Fruit fly (Drosophila melanogaster) whole organism, embryonic: ENCODE results near the gene CG14326.

Source experiments
- Bgb ChIP-seq: fragments of 200-800 bp; sonication (Bioruptor generic); IDR thresholded peaks from 2 replicates; pipeline ENCODE4 v1.3.6; 2022; ENCODE audit warnings: missing biosample characterization, missing genetic modification characterization; ENCODE audit not compliant: partially characterized antibody
- BtbVII ChIP-seq: fragments of 200-800 bp; sonication (Bioruptor generic); optimal IDR thresholded peaks from 3 replicates; lab custom pipeline; 2017; ENCODE audit warnings: missing biosample characterization, mild to moderate bottlenecking, missing genetic modification characterization
- CG10267 ChIP-seq: fragments of 200-800 bp; sonication (Bioruptor generic); optimal IDR thresholded peaks from 2 replicates; lab custom pipeline; 2018; ENCODE audit warnings: missing biosample characterization, mild to moderate bottlenecking, missing genetic modification characterization, moderate library complexity
- CG13123 ChIP-seq: fragments of 200-800 bp; sonication (Bioruptor generic); optimal IDR thresholded peaks from 2 replicates; lab custom pipeline; 2016; ENCODE audit warnings: missing biosample characterization, missing genetic modification characterization
- CG13287 ChIP-seq: fragments of 200-800 bp; sonication (Bioruptor generic); IDR thresholded peaks from 2 replicates; pipeline ENCODE4 v1.3.6; 2022; ENCODE audit warnings: missing biosample characterization, missing genetic modification characterization; ENCODE audit not compliant: partially characterized antibody
- CG13296 ChIP-seq: fragments of 200-800 bp; sonication (Bioruptor generic); optimal IDR thresholded peaks from 3 replicates; lab custom pipeline; 2018; ENCODE audit warnings: missing biosample characterization, mild to moderate bottlenecking, missing genetic modification characterization
- CG13424 ChIP-seq: fragments of 200-800 bp; sonication (Bioruptor generic); optimal IDR thresholded peaks from 2 replicates; lab custom pipeline; 2019; ENCODE audit warnings: missing biosample characterization, mild to moderate bottlenecking, missing genetic modification characterization, moderate library complexity
- CG14441 ChIP-seq: fragments of 200-800 bp; sonication (Bioruptor generic); IDR thresholded peaks from 2 replicates; pipeline ENCODE4 v1.3.6; 2022; ENCODE audit warnings: missing biosample characterization, missing genetic modification characterization
- CG15073 ChIP-seq: fragments of 200-800 bp; sonication (Bioruptor generic); optimal IDR thresholded peaks from 2 replicates; lab custom pipeline; 2016; ENCODE audit warnings: missing biosample characterization, missing genetic modification characterization
- CG1647 ChIP-seq: fragments of 200-800 bp; sonication (Bioruptor generic); optimal IDR thresholded peaks from 3 replicates; lab custom pipeline; 2016; ENCODE audit warnings: missing biosample characterization, missing genetic modification characterization
- CG17568 ChIP-seq: fragments of 200-800 bp; sonication (Bioruptor generic); optimal IDR thresholded peaks from 2 replicates; lab custom pipeline; 2018; ENCODE audit warnings: missing biosample characterization, mild to moderate bottlenecking, missing genetic modification characterization, moderate library complexity
- CG18476 ChIP-seq: fragments of 200-800 bp; sonication (Bioruptor generic); optimal IDR thresholded peaks from 2 replicates; lab custom pipeline; 2016; ENCODE audit warnings: missing biosample characterization, mild to moderate bottlenecking, missing genetic modification characterization
- CG30403 ChIP-seq: fragments of 200-800 bp; sonication (Bioruptor generic); optimal IDR thresholded peaks from 3 replicates; lab custom pipeline; 2016; ENCODE audit warnings: missing biosample characterization, missing genetic modification characterization
- CG34224 ChIP-seq: fragments of 200-800 bp; sonication (Bioruptor generic); IDR thresholded peaks from 3 replicates; pipeline ENCODE4 v1.3.6; 2022; ENCODE audit warnings: missing biosample characterization, missing genetic modification characterization; ENCODE audit not compliant: partially characterized antibody
- CG34376 ChIP-seq: fragments of 200-800 bp; sonication (Bioruptor generic); optimal IDR thresholded peaks from 2 replicates; lab custom pipeline; 2018; ENCODE audit warnings: missing biosample characterization, mild to moderate bottlenecking, missing genetic modification characterization
- CG43689 ChIP-seq: fragments of 200-800 bp; sonication (Bioruptor generic); IDR thresholded peaks from 2 replicates; pipeline ENCODE4 v1.3.6; 2022; ENCODE audit warnings: missing biosample characterization, missing genetic modification characterization
- CG5180 ChIP-seq: fragments of 200-800 bp; sonication (Bioruptor generic); optimal IDR thresholded peaks from 3 replicates; lab custom pipeline; 2017; ENCODE audit warnings: missing biosample characterization, missing genetic modification characterization, mild to moderate bottlenecking, moderate library complexity, missing genetic modification reagents
- CG6689 ChIP-seq: fragments of 200-800 bp; sonication (Bioruptor generic); IDR thresholded peaks from 2 replicates; pipeline ENCODE4 v1.3.6; 2022; ENCODE audit warnings: missing biosample characterization, missing genetic modification characterization
- CG7987 ChIP-seq: fragments of 200-800 bp; sonication (Bioruptor generic); optimal IDR thresholded peaks from 2 replicates; lab custom pipeline; 2018; ENCODE audit warnings: missing biosample characterization, mild to moderate bottlenecking, missing genetic modification characterization, moderate library complexity
- CG8765 ChIP-seq: fragments of 200-800 bp; sonication (Bioruptor generic); IDR thresholded peaks from 2 replicates; pipeline ENCODE4 v1.3.6; 2022; ENCODE audit warnings: missing biosample characterization, missing genetic modification characterization
- D19A ChIP-seq: fragments of 200-800 bp; optimal IDR thresholded peaks from 3 replicates; lab custom pipeline; 2019; ENCODE audit warnings: missing biosample characterization, mild to moderate bottlenecking, missing genetic modification characterization, moderate library complexity
- Dek ChIP-seq: fragments of 200-800 bp; sonication (Bioruptor generic); optimal IDR thresholded peaks from 3 replicates; lab custom pipeline; 2019; ENCODE audit warnings: missing biosample characterization, mild to moderate bottlenecking, missing genetic modification characterization, moderate library complexity
- H2.0 ChIP-seq: fragments of 200-800 bp; sonication (Bioruptor generic); IDR thresholded peaks from 2 replicates; pipeline ENCODE4 v1.3.6; 2022; ENCODE audit warnings: missing biosample characterization, missing genetic modification characterization
- HLHmδ ChIP-seq: fragments of 200-800 bp; sonication (Bioruptor generic); optimal IDR thresholded peaks from 2 replicates; lab custom pipeline; 2018; ENCODE audit warnings: missing biosample characterization, mild to moderate bottlenecking, missing genetic modification characterization, moderate library complexity
- Hr51 ChIP-seq, 2 experiments: fragments of 200-800 bp; sonication (Bioruptor generic); optimal IDR thresholded peaks; 2 replicates in 1 of 2; 3 replicates in 1 of 2; lab custom pipeline; 2016 to 2018; ENCODE audit warnings: missing biosample characterization in 2 of 2, missing genetic modification characterization in 2 of 2, mild to moderate bottlenecking in 1 of 2, moderate library complexity in 1 of 2
- Hr78 ChIP-seq, 2 experiments: fragments of 200-800 bp in 1 of 2; fragments of >200 bp in 1 of 2; sonication (Bioruptor generic) in 1 of 2; optimal IDR thresholded peaks; 2 replicates each; lab custom pipeline; 2017 to 2019; ENCODE audit warnings: missing biosample characterization in 2 of 2, missing genetic modification characterization in 2 of 2, mild to moderate bottlenecking in 1 of 2, moderate library complexity in 1 of 2
- NK7.1 ChIP-seq: fragments of 200-800 bp; sonication (Bioruptor generic); optimal IDR thresholded peaks from 3 replicates; lab custom pipeline; 2016; ENCODE audit warnings: missing biosample characterization, missing genetic modification characterization
- PHDP ChIP-seq: fragments of 200-800 bp; sonication (Bioruptor generic); optimal IDR thresholded peaks from 3 replicates; lab custom pipeline; 2018; ENCODE audit warnings: missing biosample characterization, mild to moderate bottlenecking, missing genetic modification characterization, moderate library complexity
- Scr ChIP-seq: fragments of 200-800 bp; sonication (Bioruptor generic); IDR thresholded peaks from 2 replicates; pipeline ENCODE4 v1.3.6; 2022; ENCODE audit warnings: missing biosample characterization, missing genetic modification characterization; ENCODE audit not compliant: partially characterized antibody
- amos ChIP-seq: fragments of 200-800 bp; sonication (Bioruptor generic); IDR thresholded peaks from 2 replicates; pipeline ENCODE4 v1.3.6; 2022; ENCODE audit warnings: missing biosample characterization, missing genetic modification characterization; ENCODE audit not compliant: partially characterized antibody
- aop ChIP-seq: fragments of 200-800 bp; sonication (Bioruptor generic); IDR thresholded peaks from 2 replicates; pipeline ENCODE4 v1.3.6; 2022; ENCODE audit warnings: missing biosample characterization, missing genetic modification characterization
- btn ChIP-seq: fragments of 200-800 bp; sonication (Bioruptor generic); optimal IDR thresholded peaks from 2 replicates; lab custom pipeline; 2016; ENCODE audit warnings: missing biosample characterization, missing genetic modification characterization
- caup ChIP-seq: fragments of 200-800 bp; sonication (Bioruptor generic); optimal IDR thresholded peaks from 3 replicates; lab custom pipeline; 2017; ENCODE audit warnings: missing biosample characterization, mild to moderate bottlenecking, missing genetic modification characterization, moderate library complexity; ENCODE audit not compliant: severe bottlenecking
- crol ChIP-seq: fragments of 200-800 bp; sonication (Bioruptor generic); IDR thresholded peaks from 2 replicates; pipeline ENCODE4 v1.3.6; 2022; ENCODE audit warnings: missing biosample characterization, missing genetic modification characterization
- cwo ChIP-seq: fragments of 200-800 bp; sonication (Bioruptor generic); optimal IDR thresholded peaks from 3 replicates; lab custom pipeline; 2017; ENCODE audit warnings: missing biosample characterization, missing genetic modification characterization, mild to moderate bottlenecking, moderate library complexity, missing genetic modification reagents
- disco-r ChIP-seq: fragments of 200-800 bp; sonication (Bioruptor generic); optimal IDR thresholded peaks from 2 replicates; lab custom pipeline; 2016; ENCODE audit warnings: missing biosample characterization, missing genetic modification characterization
- eyg ChIP-seq: fragments of 200-800 bp; sonication (Bioruptor generic); optimal IDR thresholded peaks from 3 replicates; lab custom pipeline; 2016; ENCODE audit warnings: missing biosample characterization, missing genetic modification characterization
- fd96Cb ChIP-seq: fragments of 200-800 bp; sonication (Bioruptor generic); optimal IDR thresholded peaks from 2 replicates; lab custom pipeline; 2018; ENCODE audit warnings: missing biosample characterization, mild to moderate bottlenecking, missing genetic modification characterization, moderate library complexity
- grn ChIP-seq: fragments of 200-800 bp; sonication (Bioruptor generic); optimal IDR thresholded peaks from 3 replicates; lab custom pipeline; 2017; ENCODE audit warnings: missing biosample characterization, missing genetic modification characterization
- hbn ChIP-seq: fragments of 200-800 bp; sonication (Bioruptor generic); IDR thresholded peaks from 2 replicates; pipeline ENCODE4 v1.3.6; 2022; ENCODE audit warnings: missing biosample characterization, missing genetic modification characterization; ENCODE audit not compliant: partially characterized antibody
- mld ChIP-seq: fragments of 200-800 bp; sonication (Bioruptor generic); IDR thresholded peaks from 3 replicates; pipeline ENCODE4 v1.3.6; 2022; ENCODE audit warnings: missing biosample characterization, missing genetic modification characterization; ENCODE audit not compliant: partially characterized antibody
- shn ChIP-seq: fragments of 200-800 bp; sonication (Bioruptor generic); optimal IDR thresholded peaks from 3 replicates; lab custom pipeline; 2016; ENCODE audit warnings: missing biosample characterization, missing genetic modification characterization
- slou ChIP-seq: fragments of 200-800 bp; sonication (Bioruptor generic); optimal IDR thresholded peaks from 3 replicates; lab custom pipeline; 2016; ENCODE audit warnings: missing biosample characterization, missing genetic modification characterization
- sna ChIP-seq: fragments of 200-800 bp; sonication (Bioruptor generic); IDR thresholded peaks from 2 replicates; pipeline ENCODE4 v1.3.6; 2022; ENCODE audit warnings: missing biosample characterization, missing genetic modification characterization; ENCODE audit not compliant: partially characterized antibody
- yki ChIP-seq: fragments of >200 bp; optimal IDR thresholded peaks from 3 replicates; lab custom pipeline; 2018

The CG14326 gene

DNA sequence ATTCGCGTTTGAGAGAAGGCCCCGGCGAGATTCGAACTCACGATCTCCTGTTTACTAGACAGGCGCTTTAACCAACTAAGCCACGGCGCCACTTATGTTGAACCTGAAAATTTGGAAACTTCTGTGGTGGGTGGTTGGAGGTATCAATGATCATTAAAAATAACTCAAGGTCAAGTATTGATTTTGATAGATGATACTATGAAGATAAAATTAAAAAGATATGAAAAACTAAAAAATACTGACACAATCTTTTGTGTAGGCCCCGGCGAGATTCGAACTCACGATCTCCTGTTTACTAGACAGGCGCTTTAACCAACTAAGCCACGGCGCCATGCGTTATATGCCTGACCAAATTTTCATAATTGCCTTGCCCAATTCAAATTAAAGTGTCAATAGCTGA is 5.6 kb downstream of the CG14326 start (continued):
- TF ChIP-seq crol (GFP tag; lab: Robert Waterston, UW) (no peak), CG13123 (GFP tag; lab: Kevin White, UChicago) (no peak), CG13287 (GFP tag; lab: Robert Waterston, UW) (peak; percentile 55; the same call in 1 of the 2 replicates), CG14441 (GFP tag; lab: Robert Waterston, UW) (no peak), Bgb (GFP tag; lab: Robert Waterston, UW) (peak; percentile 83), CG6689 (GFP tag; lab: Robert Waterston, UW) (no peak), aop (GFP tag; lab: Robert Waterston, UW) (0 out of 2 replicates have a peak, but pooled peaks have one; percentile 21), CG43689 (GFP tag; lab: Robert Waterston, UW) (no peak), grn (GFP tag; lab: Kevin White, UChicago) (peak; percentile 91), Scr (GFP tag; lab: Robert Waterston, UW) (peak; percentile 74), CG1647 (GFP tag; lab: Kevin White, UChicago) (no peak), amos (peak; percentile 81), mld (GFP tag; lab: Robert Waterston, UW) (peak; percentile 81), CG34224 (peak; percentile 29; the same call in 2 of the 3 replicates), Dek (tag; lab: Kevin White, UChicago) (no peak), CG8765 (GFP tag; lab: Robert Waterston, UW) (no peak), CG15073 (no peak), CG34376 (GFP tag; lab: Kevin White, UChicago) (peak; percentile 79), sna (GFP tag; lab: Robert Waterston, UW) (peak; percentile 61; the same call in 1 of the 2 replicates)

DNA sequence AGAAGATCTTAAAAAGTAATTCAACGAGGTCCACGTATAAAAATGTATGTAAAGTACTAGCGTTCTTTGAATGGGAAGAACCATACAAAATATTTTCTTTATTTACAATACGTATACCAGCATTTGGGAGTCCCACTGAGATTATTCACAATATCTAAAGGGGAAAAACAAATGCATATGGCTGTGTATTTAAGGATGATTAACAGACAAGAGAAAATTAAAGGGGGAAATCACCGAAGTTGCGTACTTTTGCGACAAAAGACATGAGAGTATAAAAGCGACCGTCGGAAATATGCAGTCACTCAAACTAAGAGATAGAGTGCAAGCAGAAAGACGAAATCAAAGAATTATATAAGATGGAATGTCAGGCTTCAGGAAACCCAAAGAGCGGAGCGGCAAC is 6.1 kb downstream of the CG14326 start, which contains the start of gene AttD:
AttD (plus strand) TSS at position 301 of the 400 bp plus-strand sequence.
- TF ChIP-seq D19A (tag; lab: Kevin White, UChicago) (no peak), fd96Cb (tag; lab: Kevin White, UChicago) (no peak), CG30403 (GFP tag; lab: Kevin White, UChicago) (no peak), Hr51 (GFP tag; optimal IDR thresholded peaks at IDR 0.05; lab: Kevin White, UChicago) (no peak), CG10267 (tag; lab: Kevin White, UChicago) (no peak), CG18476 (GFP tag; lab: Kevin White, UChicago) (no peak), btn (GFP tag; lab: Kevin White, UChicago) (no peak), cwo (GFP tag; lab: Kevin White, UChicago) (no peak), NK7.1 (GFP tag; lab: Kevin White, UChicago) (no peak), slou (GFP tag; lab: Kevin White, UChicago) (no peak)

DNA sequence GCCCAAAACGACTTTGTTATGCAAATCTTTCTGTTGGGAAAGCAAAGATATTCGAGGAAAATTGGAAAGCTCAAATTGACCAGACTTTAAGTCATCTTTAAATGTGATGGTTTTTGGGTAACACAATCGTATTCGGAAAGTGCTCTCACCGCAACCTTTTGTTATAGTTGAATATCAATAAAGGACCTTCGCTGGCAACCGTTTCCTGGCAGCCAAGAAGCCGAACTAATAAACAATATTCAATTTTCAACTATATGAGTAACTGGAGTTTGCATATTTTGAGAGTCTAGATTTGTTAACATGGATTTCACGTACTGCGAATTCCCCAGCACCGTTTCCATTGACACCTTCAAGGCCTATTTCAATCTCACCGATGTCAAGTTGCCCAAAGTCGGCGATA is 7.9 kb downstream of the CG14326 start, which contains the start of gene CG14325:
CG14325 (plus strand) TSS at position 301 of the 400 bp plus-strand sequence.
- TF ChIP-seq yki (lab: Kevin White, UChicago) (no peak), PHDP (tag; lab: Kevin White, UChicago) (no peak), CG13296 (GFP tag; lab: Kevin White, UChicago) (no peak), BtbVII (GFP tag; lab: Kevin White, UChicago) (no peak)

DNA sequence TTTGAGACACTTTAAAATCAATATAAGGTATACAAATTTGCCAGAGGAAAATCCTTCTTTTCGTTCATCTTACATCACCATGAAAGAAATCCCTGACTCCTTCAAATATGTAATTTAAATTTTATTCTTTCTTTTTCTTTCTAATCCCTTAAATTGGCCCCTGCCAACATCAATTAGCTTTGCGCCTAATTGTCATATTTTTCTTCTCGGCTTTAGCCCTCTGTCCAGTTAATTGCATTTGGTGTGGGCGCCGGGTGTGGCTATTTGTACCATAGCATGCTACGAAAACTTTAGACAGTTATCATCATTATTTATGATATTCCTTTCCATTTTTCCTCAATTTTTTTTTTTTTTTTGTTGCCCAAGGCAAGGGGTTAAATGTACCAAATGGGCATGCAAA is 11.5 kb downstream of the CG14326 start, which contains the start of gene CG43175:
CG43175 (plus strand) TSS at position 301 of the 400 bp plus-strand sequence.
- no peak for TF ChIP-seq shn (GFP tag; lab: Kevin White, UChicago)
- no peak for TF ChIP-seq H2.0 (GFP tag; lab: Robert Waterston, UW)
- TF ChIP-seq CG7987 (GFP tag; lab: Kevin White, UChicago), result no peak
- no peak for TF ChIP-seq CG5180 (GFP tag; lab: Kevin White, UChicago)
- TF ChIP-seq CG13424 (tag; lab: Kevin White, UChicago), result no peak
- no peak for TF ChIP-seq CG14441 (GFP tag; lab: Robert Waterston, UW)
- TF ChIP-seq BtbVII (GFP tag; lab: Kevin White, UChicago), result no peak
- TF ChIP-seq PHDP (tag; lab: Kevin White, UChicago), result no peak
- TF ChIP-seq caup (GFP tag; lab: Kevin White, UChicago), result no peak
- TF ChIP-seq HLHmδ (GFP tag; lab: Kevin White, UChicago), result no peak
- TF ChIP-seq hbn (GFP tag; lab: Robert Waterston, UW), result no peak
- TF ChIP-seq eyg (GFP tag; lab: Kevin White, UChicago), result no peak
- TF ChIP-seq Hr78 (GFP tag; optimal IDR thresholded peaks at IDR 0.05; lab: Kevin White, UChicago), result no peak
- TF ChIP-seq disco-r, result no peak
- TF ChIP-seq CG17568 (GFP tag; lab: Kevin White, UChicago), result no peak
